Fruit fly (Drosophila melanogaster): ENCODE data around the gene AP-1-2beta.

DNA sequence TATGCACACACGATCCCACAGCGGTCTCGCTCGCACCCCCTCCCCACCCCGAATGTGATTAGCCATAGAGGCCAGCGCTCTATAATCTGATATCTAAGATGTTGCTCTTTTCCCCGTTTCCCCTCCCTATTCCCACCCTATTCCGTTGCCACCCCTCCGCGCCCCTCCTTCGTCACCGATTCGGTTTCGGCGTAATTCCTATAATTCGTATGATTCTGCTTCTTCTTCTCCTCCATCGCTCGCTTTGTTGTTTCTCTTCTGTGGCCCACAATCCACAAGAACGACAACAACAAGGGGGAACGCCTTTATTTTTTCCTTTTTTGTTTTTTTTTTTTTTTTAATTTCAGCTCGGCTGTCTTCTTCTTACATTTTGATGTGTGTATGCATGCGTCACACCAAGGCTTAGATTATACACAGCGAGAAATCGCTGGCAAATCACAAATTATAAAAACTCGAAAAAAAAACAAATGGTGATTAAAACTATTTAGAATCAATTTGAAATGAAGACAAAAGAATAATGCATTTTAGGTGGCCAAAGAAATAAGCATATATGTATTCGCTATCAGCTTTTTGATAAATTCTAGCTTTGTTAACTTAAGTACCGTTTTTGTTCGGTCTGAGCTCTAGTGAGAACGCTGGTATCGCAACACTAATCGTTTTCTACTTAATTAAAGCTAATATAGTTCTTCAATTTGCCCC lies 39.2 kb downstream of the AP-1-2beta start:
- TF ChIP-seq insv (optimal IDR thresholded peaks at IDR 0.05) (no peak), psq (optimal IDR thresholded peaks at IDR 0.05) (no peak)

Measured in Kc167 (cell line).